Fruit fly (Drosophila melanogaster): ENCODE results near the gene Dab.
A peak's percentile ranks its signal among the peaks of the same experiment; 100 is the strongest.

Dab gene

dm6 chr3L:16710258-16711020, 1.5 kb upstream of the Dab start (continued):
- peak; percentile 50; the same call in 2 of the 3 replicates for TF ChIP-seq Aef1 (GFP tag; IDR thresholded peaks at IDR 0.05)
- TF ChIP-seq Fer1 (GFP tag; optimal IDR thresholded peaks at IDR 0.05): peak; percentile 60
- no peak for TF ChIP-seq CG1647 (GFP tag; optimal IDR thresholded peaks at IDR 0.05)
- no peak for TF ChIP-seq pnt (GFP tag; optimal IDR thresholded peaks at IDR 0.05)
- TF ChIP-seq wek (GFP tag; optimal IDR thresholded peaks at IDR 0.05): no peak
- TF ChIP-seq Ssrp (tag; optimal IDR thresholded peaks at IDR 0.05): peak; percentile 6
- no peak for TF ChIP-seq CG11247 (GFP tag; IDR thresholded peaks at IDR 0.05)
- TF ChIP-seq CG17829 (tag; optimal IDR thresholded peaks at IDR 0.05): peak; percentile 38
- peak; percentile 7 for TF ChIP-seq CG12659 (GFP tag; optimal IDR thresholded peaks at IDR 0.05)
- no peak for TF ChIP-seq trem (tag; optimal IDR thresholded peaks at IDR 0.05)
- no peak for TF ChIP-seq D (optimal IDR thresholded peaks at IDR 0.05)
- peak; percentile 26 for TF ChIP-seq D (GFP tag; optimal IDR thresholded peaks at IDR 0.05)
- TF ChIP-seq CG30020 (tag; optimal IDR thresholded peaks at IDR 0.05): no peak
- peak; percentile 7 for TF ChIP-seq trh (GFP tag; optimal IDR thresholded peaks at IDR 0.05)
- TF ChIP-seq Stat92E (GFP tag; optimal IDR thresholded peaks at IDR 0.05): no peak
- peak; percentile 41 for TF ChIP-seq CG2678 (tag; optimal IDR thresholded peaks at IDR 0.05)

- TF ChIP-seq CG7271 (tag; optimal IDR thresholded peaks at IDR 0.05): no peak
- TF ChIP-seq CG17612 (GFP tag; IDR thresholded peaks at IDR 0.05): no peak
- TF ChIP-seq corto (GFP tag; optimal IDR thresholded peaks at IDR 0.05): no peak
- peak; percentile 40 for TF ChIP-seq pros (GFP tag; optimal IDR thresholded peaks at IDR 0.05)
- peak; percentile 12 for TF ChIP-seq MESR4 (GFP tag; optimal IDR thresholded peaks at IDR 0.05)
- no peak for TF ChIP-seq Usf (GFP tag; optimal IDR thresholded peaks at IDR 0.05)
- TF ChIP-seq CG10321 (GFP tag; IDR thresholded peaks at IDR 0.05): peak; percentile 11; the same call in 1 of the 2 replicates
- TF ChIP-seq abd-A (tag; optimal IDR thresholded peaks at IDR 0.05): no peak
- TF ChIP-seq MBD-R2 (GFP tag; IDR thresholded peaks at IDR 0.05): peak; percentile 56; the same call in 1 of the 2 replicates
- no peak for TF ChIP-seq CG1792 (GFP tag; optimal IDR thresholded peaks at IDR 0.05)
- no peak for TF ChIP-seq CG13775 (GFP tag; optimal IDR thresholded peaks at IDR 0.05)
- TF ChIP-seq CG31388 (GFP tag; optimal IDR thresholded peaks at IDR 0.05): no peak
- TF ChIP-seq fd64A (GFP tag; optimal IDR thresholded peaks at IDR 0.05): no peak
- TF ChIP-seq ATbp (GFP tag; optimal IDR thresholded peaks at IDR 0.05): no peak
- TF ChIP-seq CG8765 (GFP tag; IDR thresholded peaks at IDR 0.05): no peak
- no peak for TF ChIP-seq CG16815 (GFP tag; optimal IDR thresholded peaks at IDR 0.05)
- no peak for TF ChIP-seq CG11093 (GFP tag; IDR thresholded peaks at IDR 0.05)
- no peak for TF ChIP-seq Atf6 (GFP tag; IDR thresholded peaks at IDR 0.05)
- TF ChIP-seq jing (GFP tag; optimal IDR thresholded peaks at IDR 0.05): no peak
- TF ChIP-seq bsh (GFP tag; optimal IDR thresholded peaks at IDR 0.05): no peak
- no peak for TF ChIP-seq sug (tag; optimal IDR thresholded peaks at IDR 0.05)
- no peak for TF ChIP-seq Bdp1 (GFP tag; optimal IDR thresholded peaks at IDR 0.05)
- no peak for TF ChIP-seq slp2 (GFP tag; optimal IDR thresholded peaks at IDR 0.05)
- peak; percentile 82 for TF ChIP-seq cg (GFP tag; optimal IDR thresholded peaks at IDR 0.05)
- no peak for TF ChIP-seq Ada2b (GFP tag; IDR thresholded peaks at IDR 0.05)
- TF ChIP-seq pita (GFP tag; optimal IDR thresholded peaks at IDR 0.05): no peak
- TF ChIP-seq CG17385 (GFP tag; optimal IDR thresholded peaks at IDR 0.05): no peak
- no peak for TF ChIP-seq Bteb2 (GFP tag; optimal IDR thresholded peaks at IDR 0.05)
- TF ChIP-seq Elba2 (GFP tag; optimal IDR thresholded peaks at IDR 0.05): no peak
- TF ChIP-seq CG6791 (GFP tag; IDR thresholded peaks at IDR 0.05; ENCODE audit: partially characterized antibody): 0 out of 3 replicates have a peak, but pooled peaks have one; percentile 42
- TF ChIP-seq CG9797 (GFP tag; optimal IDR thresholded peaks at IDR 0.05): no peak
- no peak for TF ChIP-seq B-H2 (GFP tag; optimal IDR thresholded peaks at IDR 0.05)
- TF ChIP-seq chn (GFP tag; optimal IDR thresholded peaks at IDR 0.05): peak; percentile 11
These were observed 445 bp downstream of the Dab start for dm6 chr3L:16712371-16712770.
